Worm (Caenorhabditis elegans) whole organism, young adult: ENCODE data around the gene Y59C2A.1.
"Not testable (repeated sequence)": the region's sequence is repeated elsewhere in the genome, so short reads cannot be mapped to it uniquely, and the experiment has no call there.

ENCODE experiments used
- C17E4.6 ChIP-seq: fragments of 200-800 bp; sonication (Bioruptor generic); IDR thresholded peaks from 2 replicates; pipeline ENCODE4 v1.3.6; 2022; ENCODE audit warnings: missing genetic modification reagents, missing genetic modification characterization, missing compliant biosample characterization
- ama-1 ChIP-seq, 3 experiments: fragments of 150-350 bp in 1 of 3; sonication (generic microtip) in 2 of 3; optimal IDR thresholded peaks; 2 replicates each; lab custom pipeline; 2014 to 2018; ENCODE audit warnings: missing biosample characterization in 2 of 3, missing genetic modification characterization in 2 of 3, missing genetic modification reagents in 2 of 3
- cebp-1 ChIP-seq, 2 experiments: fragments of 200-800 bp in 1 of 2; sonication (Bioruptor generic) in 1 of 2; sonication (generic microtip) in 1 of 2; IDR thresholded peaks in 1 of 2; optimal IDR thresholded peaks in 1 of 2; 2 replicates each; pipeline versions ENCODE4 v1.3.6 to Lab custom; 2017 to 2022; ENCODE audit warnings: missing compliant biosample characterization in 2 of 2, missing genetic modification characterization in 2 of 2, mild to moderate bottlenecking in 1 of 2, missing genetic modification reagents in 1 of 2, moderate library complexity in 1 of 2
- die-1 ChIP-seq: sonication (generic microtip); optimal IDR thresholded peaks from 2 replicates; lab custom pipeline; 2016; ENCODE audit warnings: missing genotype, mild to moderate bottlenecking, missing genetic modification characterization, missing compliant biosample characterization
- efl-1 ChIP-seq: fragments of 150-350 bp; optimal IDR thresholded peaks from 2 replicates; lab custom pipeline; 2014; ENCODE audit warnings: missing biosample characterization, missing genetic modification reagents, missing genetic modification characterization
- hmg-1.2 ChIP-seq: fragments of 200-800 bp; sonication (Bioruptor generic); IDR thresholded peaks from 2 replicates; pipeline ENCODE4 v1.3.6; 2022; ENCODE audit warnings: missing genetic modification reagents, missing genetic modification characterization, missing compliant biosample characterization
- madf-3 ChIP-seq: fragments of 200-800 bp; sonication (Bioruptor generic); IDR thresholded peaks from 2 replicates; pipeline ENCODE4 v1.3.6; 2022; ENCODE audit warnings: missing genetic modification reagents, missing genetic modification characterization, missing compliant biosample characterization
- mcd-1 ChIP-seq: fragments of 200-800 bp; sonication (Bioruptor generic); IDR thresholded peaks from 2 replicates; pipeline ENCODE4 v1.3.6; 2022; ENCODE audit warnings: missing genetic modification reagents, missing genetic modification characterization, missing compliant biosample characterization
- nhr-90 ChIP-seq: sonication (generic microtip); optimal IDR thresholded peaks from 2 replicates; lab custom pipeline; 2016; ENCODE audit warnings: missing genotype, mild to moderate bottlenecking, missing genetic modification characterization, missing compliant biosample characterization
- pha-4 ChIP-seq: fragments of 150-350 bp; sonication (generic microtip); optimal IDR thresholded peaks from 2 replicates; lab custom pipeline; 2014; ENCODE audit warnings: missing biosample characterization, missing genetic modification reagents, missing genetic modification characterization
- rcor-1 ChIP-seq: fragments of 200-800 bp; sonication (Bioruptor generic); IDR thresholded peaks from 2 replicates; pipeline ENCODE4 v1.3.6; 2022; ENCODE audit warnings: missing genetic modification reagents, missing genetic modification characterization, missing compliant biosample characterization
- rpc-1 ChIP-seq, 2 experiments: fragments of 150-350 bp in 1 of 2; sonication (generic microtip) in 1 of 2; optimal IDR thresholded peaks; 2 replicates each; lab custom pipeline; 2014 to 2018; ENCODE audit warnings: missing biosample characterization in 1 of 2, missing genetic modification characterization in 1 of 2, missing genetic modification reagents in 1 of 2, missing genotype in 1 of 2

DNA sequence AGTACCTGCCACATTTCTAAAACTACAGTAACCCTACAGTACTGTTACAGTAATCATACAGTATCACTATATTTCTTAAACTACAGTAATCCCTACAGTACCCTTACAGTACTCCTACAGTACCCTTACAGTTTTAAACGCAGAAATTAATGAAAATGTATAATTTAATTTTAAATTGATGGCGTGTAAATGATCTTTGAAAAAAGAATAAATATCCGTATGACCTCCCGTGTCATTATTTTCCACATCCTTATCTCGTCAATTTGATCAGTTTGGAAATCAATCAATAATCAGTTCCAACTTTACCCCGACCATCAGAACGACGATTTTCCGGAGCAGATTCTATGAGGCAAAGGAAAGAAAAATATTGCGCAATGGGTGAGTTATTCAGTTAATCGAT lies 46.9 kb downstream of the Y59C2A.1 start, which contains the start of gene K09F6.3:
- not testable (repeated sequence) for TF ChIP-seq ama-1 (optimal IDR thresholded peaks at IDR 0.05; lab: Kevin White, UChicago); ama-1 (GFP tag; optimal IDR thresholded peaks at IDR 0.05; lab: Kevin White, UChicago); die-1; cebp-1 (GFP tag; IDR thresholded peaks at IDR 0.05; lab: Robert Waterston, UW); cebp-1 (tag; optimal IDR thresholded peaks at IDR 0.05; lab: Kevin White, UChicago); rpc-1 (optimal IDR thresholded peaks at IDR 0.05; lab: Kevin White, UChicago); rpc-1 (tag; optimal IDR thresholded peaks at IDR 0.05; lab: Kevin White, UChicago); pha-4 (tag; lab: Kevin White, UChicago); rcor-1 (GFP tag; lab: Robert Waterston, UW); nhr-90 (tag; lab: Kevin White, UChicago); hmg-1.2 (GFP tag; lab: Robert Waterston, UW); madf-3 (GFP tag; lab: Robert Waterston, UW); C17E4.6 (GFP tag; lab: Robert Waterston, UW); efl-1 (GFP tag; lab: Kevin White, UChicago); mcd-1
